Worm (Caenorhabditis elegans): Measurements from ENCODE around the gene fbxa-88.

- TF ChIP-seq pqm-1 (tag; optimal IDR thresholded peaks at IDR 0.05) = no peak
- TF ChIP-seq ceh-82 (tag; optimal IDR thresholded peaks at IDR 0.05) = no peak
- no peak for TF ChIP-seq nhr-12 (tag; optimal IDR thresholded peaks at IDR 0.05)
- TF ChIP-seq unc-62 (GFP tag; optimal IDR thresholded peaks at IDR 0.05) = no peak
- TF ChIP-seq ztf-4 (tag; optimal IDR thresholded peaks at IDR 0.05) = no peak
- no peak for TF ChIP-seq mdl-1 (tag; optimal IDR thresholded peaks at IDR 0.05)
- no peak for TF ChIP-seq lin-39 (tag; optimal IDR thresholded peaks at IDR 0.05)
- no peak for TF ChIP-seq ama-1 (optimal IDR thresholded peaks at IDR 0.05)
Measured at ce11 chrV:16131249-16131648, 11.7 kb downstream of the fbxa-88 start, which contains the start of gene fbxa-142.
